Fruit fly (Drosophila melanogaster): ENCODE measurements around the gene syd.

DNA sequence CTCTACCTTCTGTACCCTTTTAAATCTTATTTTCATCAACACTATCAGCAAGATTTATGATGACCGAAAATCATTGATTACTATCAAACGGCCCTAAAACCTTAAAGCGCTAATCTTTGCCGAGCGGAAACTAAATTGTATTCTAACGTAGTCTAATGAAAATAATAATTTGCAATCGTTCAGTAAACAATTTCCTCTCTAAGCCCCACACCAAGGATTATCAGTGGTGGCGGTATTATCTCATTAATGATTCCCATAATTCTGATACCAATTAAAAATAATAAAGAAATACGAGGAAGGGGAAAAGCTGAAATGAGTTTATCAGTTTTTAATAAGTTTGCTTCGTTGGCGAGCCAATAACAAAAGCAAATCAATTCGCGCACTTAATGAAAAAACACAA lies 8.0 kb upstream of the syd start:
- no peak for TF ChIP-seq CG8478 (optimal IDR thresholded peaks at IDR 0.05)
- no peak for TF ChIP-seq CTCF (optimal IDR thresholded peaks at IDR 0.05)
